Fruit fly (Drosophila melanogaster) whole organism, embryonic: Measurements from ENCODE around the gene CG46434.

Experiments
- ATbp ChIP-seq: fragments of 200-800 bp; sonication (Bioruptor generic); optimal IDR thresholded peaks from 2 replicates; lab custom pipeline; 2017; ENCODE audit warnings: missing biosample characterization, mild to moderate bottlenecking, missing genetic modification characterization, missing genetic modification reagents
- Antp ChIP-seq: fragments of 200-800 bp; sonication (Bioruptor generic); optimal IDR thresholded peaks from 3 replicates; lab custom pipeline; 2016; ENCODE audit warnings: missing biosample characterization, missing genetic modification characterization
- Atf6 ChIP-seq: fragments of 200-800 bp; sonication (Bioruptor generic); IDR thresholded peaks from 2 replicates; pipeline ENCODE4 v1.3.6; 2022; ENCODE audit warnings: missing biosample characterization, missing genetic modification characterization
- B-H2 ChIP-seq: fragments of 200-800 bp; sonication (Bioruptor generic); optimal IDR thresholded peaks from 2 replicates; lab custom pipeline; 2018; ENCODE audit warnings: missing biosample characterization, mild to moderate bottlenecking, missing genetic modification characterization
- Bdp1 ChIP-seq: fragments of 200-800 bp; sonication (Bioruptor generic); optimal IDR thresholded peaks from 3 replicates; lab custom pipeline; 2016; ENCODE audit warnings: missing biosample characterization, missing genetic modification characterization
- CG10565 ChIP-seq: fragments of 200-800 bp; sonication (Bioruptor generic); optimal IDR thresholded peaks from 3 replicates; lab custom pipeline; 2016; ENCODE audit warnings: missing biosample characterization, mild to moderate bottlenecking, missing genetic modification characterization
- CG1233 ChIP-seq: fragments of 200-800 bp; sonication (Bioruptor generic); optimal IDR thresholded peaks from 4 replicates; lab custom pipeline; 2018; ENCODE audit warnings: missing biosample characterization, mild to moderate bottlenecking, missing genetic modification characterization
- CG17802 ChIP-seq: fragments of 200-800 bp; sonication (Bioruptor generic); optimal IDR thresholded peaks from 2 replicates; lab custom pipeline; 2018; ENCODE audit warnings: missing biosample characterization, mild to moderate bottlenecking, missing genetic modification characterization, moderate library complexity
- CG18764 ChIP-seq: fragments of 200-800 bp; sonication (Bioruptor generic); optimal IDR thresholded peaks from 3 replicates; lab custom pipeline; 2016; ENCODE audit warnings: missing biosample characterization, missing genetic modification characterization
- CG2875 ChIP-seq: fragments of 200-800 bp; sonication (Bioruptor generic); optimal IDR thresholded peaks from 2 replicates; lab custom pipeline; 2017; ENCODE audit warnings: missing biosample characterization, mild to moderate bottlenecking, missing genetic modification characterization, missing genetic modification reagents
- CG3163 ChIP-seq: fragments of 200-800 bp; sonication (Bioruptor generic); optimal IDR thresholded peaks from 3 replicates; lab custom pipeline; 2016; ENCODE audit warnings: missing biosample characterization, missing genetic modification characterization
- CG32532 ChIP-seq: fragments of 200-800 bp; sonication (Bioruptor generic); IDR thresholded peaks from 2 replicates; pipeline ENCODE4 v1.3.6; 2022; ENCODE audit warnings: missing biosample characterization, missing genetic modification characterization
- CG42726 ChIP-seq: fragments of 200-800 bp; sonication (Bioruptor generic); IDR thresholded peaks from 2 replicates; pipeline ENCODE4 v1.3.6; 2022; ENCODE audit warnings: missing biosample characterization, missing genetic modification characterization; ENCODE audit not compliant: partially characterized antibody
- CG6175 ChIP-seq: fragments of 200-800 bp; sonication (Bioruptor generic); IDR thresholded peaks from 3 replicates; pipeline ENCODE4 v1.3.6; 2022; ENCODE audit warnings: missing biosample characterization, missing genetic modification characterization
- CG6689 ChIP-seq: fragments of 200-800 bp; sonication (Bioruptor generic); IDR thresholded peaks from 2 replicates; pipeline ENCODE4 v1.3.6; 2022; ENCODE audit warnings: missing biosample characterization, missing genetic modification characterization
- CG7928 ChIP-seq: fragments of 200-800 bp; sonication (Bioruptor generic); optimal IDR thresholded peaks from 2 replicates; lab custom pipeline; 2017; ENCODE audit warnings: missing biosample characterization, mild to moderate bottlenecking, missing genetic modification characterization
- CG7963 ChIP-seq: fragments of 200-800 bp; sonication (Bioruptor generic); IDR thresholded peaks from 3 replicates; pipeline ENCODE4 v1.3.6; 2022; ENCODE audit warnings: missing biosample characterization, missing genetic modification characterization; ENCODE audit not compliant: partially characterized antibody
- CG8089 ChIP-seq: fragments of 200-800 bp; sonication (Bioruptor generic); optimal IDR thresholded peaks from 3 replicates; lab custom pipeline; 2016; ENCODE audit warnings: missing biosample characterization, missing genetic modification characterization
- CG9437 ChIP-seq: fragments of 200-800 bp; sonication (Bioruptor generic); optimal IDR thresholded peaks from 2 replicates; lab custom pipeline; 2018; ENCODE audit warnings: missing biosample characterization, mild to moderate bottlenecking, missing genetic modification characterization
- CkIIα-i1 ChIP-seq: fragments of 200-800 bp; sonication (Bioruptor generic); IDR thresholded peaks from 2 replicates; pipeline ENCODE4 v1.3.6; 2022; ENCODE audit warnings: missing biosample characterization, missing genetic modification characterization
- Dbx ChIP-seq: fragments of 200-800 bp; sonication (Bioruptor generic); IDR thresholded peaks from 3 replicates; pipeline ENCODE4 v1.3.6; 2022; ENCODE audit warnings: missing biosample characterization, missing genetic modification characterization
- HLHmδ ChIP-seq: fragments of 200-800 bp; sonication (Bioruptor generic); optimal IDR thresholded peaks from 2 replicates; lab custom pipeline; 2018; ENCODE audit warnings: missing biosample characterization, mild to moderate bottlenecking, missing genetic modification characterization, moderate library complexity
- Hey ChIP-seq: fragments of 200-800 bp; sonication (Bioruptor generic); optimal IDR thresholded peaks from 3 replicates; lab custom pipeline; 2018; ENCODE audit warnings: missing biosample characterization, mild to moderate bottlenecking, missing genetic modification characterization
- MBD-R2 ChIP-seq: fragments of 200-800 bp; sonication (Bioruptor generic); IDR thresholded peaks from 2 replicates; pipeline ENCODE4 v1.3.6; 2022; ENCODE audit warnings: missing biosample characterization, missing genetic modification characterization
- NC2β ChIP-seq: fragments of 200-800 bp; sonication (Bioruptor generic); optimal IDR thresholded peaks from 2 replicates; lab custom pipeline; 2016; ENCODE audit warnings: missing biosample characterization, missing genetic modification characterization
- Oaz ChIP-seq: fragments of 200-800 bp; sonication (Bioruptor generic); IDR thresholded peaks from 2 replicates; pipeline ENCODE4 v1.3.6; 2022; ENCODE audit warnings: missing biosample characterization, missing genetic modification characterization
- Vsx1 ChIP-seq: fragments of 200-800 bp; sonication (Bioruptor generic); optimal IDR thresholded peaks from 2 replicates; lab custom pipeline; 2017; ENCODE audit warnings: missing biosample characterization, mild to moderate bottlenecking, missing genetic modification characterization, missing genetic modification reagents
- al ChIP-seq: fragments of 200-800 bp; sonication (Bioruptor generic); IDR thresholded peaks from 2 replicates; pipeline ENCODE4 v1.3.6; 2022; ENCODE audit warnings: missing biosample characterization, missing genetic modification characterization
- amos ChIP-seq: fragments of 200-800 bp; sonication (Bioruptor generic); IDR thresholded peaks from 2 replicates; pipeline ENCODE4 v1.3.6; 2022; ENCODE audit warnings: missing biosample characterization, missing genetic modification characterization; ENCODE audit not compliant: partially characterized antibody
- ase ChIP-seq: fragments of 200-800 bp; sonication (Bioruptor generic); IDR thresholded peaks from 3 replicates; pipeline ENCODE4 v1.3.6; 2022; ENCODE audit warnings: missing biosample characterization, missing genetic modification characterization
- br ChIP-seq: fragments of >200 bp; optimal IDR thresholded peaks from 2 replicates; lab custom pipeline; 2017
- bsh ChIP-seq, 2 experiments: fragments of 200-800 bp; sonication (Bioruptor generic); optimal IDR thresholded peaks; 2 replicates each; lab custom pipeline; 2017 to 2018; ENCODE audit warnings: mild to moderate bottlenecking in 2 of 2, missing biosample characterization in 2 of 2, missing genetic modification characterization in 2 of 2, moderate library complexity in 1 of 2
- dmrt99B ChIP-seq: fragments of 200-800 bp; sonication (Bioruptor generic); optimal IDR thresholded peaks from 2 replicates; lab custom pipeline; 2018; ENCODE audit warnings: missing biosample characterization, mild to moderate bottlenecking, missing genetic modification characterization, moderate library complexity
- ems ChIP-seq: fragments of 200-800 bp; sonication (Bioruptor generic); optimal IDR thresholded peaks from 3 replicates; lab custom pipeline; 2016; ENCODE audit warnings: missing biosample characterization, missing genetic modification characterization
- exex ChIP-seq: fragments of 200-800 bp; sonication (Bioruptor generic); optimal IDR thresholded peaks from 4 replicates; lab custom pipeline; 2018; ENCODE audit warnings: missing biosample characterization, mild to moderate bottlenecking, missing genetic modification characterization, moderate library complexity
- fu2 ChIP-seq: fragments of 200-800 bp; sonication (Bioruptor generic); optimal IDR thresholded peaks from 2 replicates; lab custom pipeline; 2016; ENCODE audit warnings: missing biosample characterization, missing genetic modification characterization
- gcm2 ChIP-seq: fragments of 200-800 bp; sonication (Bioruptor generic); optimal IDR thresholded peaks from 2 replicates; lab custom pipeline; 2016; ENCODE audit warnings: missing biosample characterization, missing genetic modification characterization
- ham ChIP-seq: fragments of 200-800 bp; sonication (Bioruptor generic); IDR thresholded peaks from 2 replicates; pipeline ENCODE4 v1.3.6; 2022; ENCODE audit warnings: missing biosample characterization, missing genetic modification characterization
- ken ChIP-seq: fragments of 200-800 bp; sonication (Bioruptor generic); IDR thresholded peaks from 3 replicates; pipeline ENCODE4 v1.3.6; 2022; ENCODE audit warnings: missing biosample characterization, missing genetic modification characterization
- klu ChIP-seq: fragments of 200-800 bp; sonication (Bioruptor generic); IDR thresholded peaks from 2 replicates; pipeline ENCODE4 v1.3.6; 2022; ENCODE audit warnings: missing biosample characterization, missing genetic modification characterization
- lola ChIP-seq, 3 experiments: fragments of >200 bp in 2 of 3; fragments of 200-800 bp in 1 of 3; sonication (Bioruptor generic) in 1 of 3; optimal IDR thresholded peaks; 2 replicates each; lab custom pipeline; 2017 to 2019; ENCODE audit warnings: missing biosample characterization in 3 of 3, missing genetic modification characterization in 3 of 3, mild to moderate bottlenecking in 1 of 3, moderate library complexity in 1 of 3
- nom ChIP-seq: fragments of 200-800 bp; sonication (Bioruptor generic); optimal IDR thresholded peaks from 2 replicates; lab custom pipeline; 2017; ENCODE audit warnings: missing biosample characterization, missing genetic modification characterization, mild to moderate bottlenecking, moderate library complexity, missing genetic modification reagents
- pb ChIP-seq: fragments of 200-800 bp; sonication (Bioruptor generic); optimal IDR thresholded peaks from 3 replicates; lab custom pipeline; 2016; ENCODE audit warnings: missing biosample characterization, missing genetic modification characterization
- pho ChIP-seq: fragments of 200-800 bp; sonication (Bioruptor generic); optimal IDR thresholded peaks from 2 replicates; lab custom pipeline; 2016; ENCODE audit warnings: missing biosample characterization, missing genetic modification characterization
- sd ChIP-seq: fragments of 200-800 bp; sonication (Bioruptor generic); optimal IDR thresholded peaks from 3 replicates; lab custom pipeline; 2018; ENCODE audit warnings: missing biosample characterization, mild to moderate bottlenecking, missing genetic modification characterization, moderate library complexity
- sob ChIP-seq: fragments of 200-800 bp; sonication (Bioruptor generic); IDR thresholded peaks from 2 replicates; pipeline ENCODE4 v1.3.6; 2022; ENCODE audit warnings: missing biosample characterization, missing genetic modification characterization
- vvl ChIP-seq: fragments of 200-800 bp; sonication (Bioruptor generic); IDR thresholded peaks from 2 replicates; pipeline ENCODE4 v1.3.6; 2022; ENCODE audit warnings: missing biosample characterization, missing genetic modification characterization
- z ChIP-seq: fragments of 200-800 bp; sonication (Bioruptor generic); IDR thresholded peaks from 3 replicates; pipeline ENCODE4 v1.3.6; 2022; ENCODE audit warnings: missing biosample characterization, missing genetic modification characterization

Gene CG46434

DNA sequence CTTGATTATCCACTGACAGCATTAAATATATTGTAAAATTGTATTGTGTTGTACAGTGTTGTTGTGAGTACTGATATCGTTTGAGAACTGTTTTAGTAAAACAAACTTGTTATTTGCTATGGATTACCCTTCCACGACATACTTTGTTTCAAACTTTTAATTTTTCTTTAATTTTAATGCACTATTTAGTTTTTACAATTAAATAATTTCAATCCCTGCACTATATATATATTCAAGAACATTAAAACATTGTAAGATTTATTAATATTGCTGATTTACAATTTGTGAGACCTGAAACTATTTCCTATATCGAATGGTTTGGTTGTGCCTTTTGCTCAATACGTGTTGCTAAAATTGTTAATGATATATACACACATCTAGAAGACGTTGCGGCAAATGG, at the start of gene CG46434, which contains the start of gene Dred:
CG46434 (minus strand) TSS at position 101 of the 400 bp plus-strand sequence.
Dred (minus strand) TSS at position 101 of the 400 bp plus-strand sequence.
- TF ChIP-seq CG3163 (GFP tag; lab: Kevin White, UChicago) = no peak
- TF ChIP-seq, all 482 proteins: peak for 0

DNA sequence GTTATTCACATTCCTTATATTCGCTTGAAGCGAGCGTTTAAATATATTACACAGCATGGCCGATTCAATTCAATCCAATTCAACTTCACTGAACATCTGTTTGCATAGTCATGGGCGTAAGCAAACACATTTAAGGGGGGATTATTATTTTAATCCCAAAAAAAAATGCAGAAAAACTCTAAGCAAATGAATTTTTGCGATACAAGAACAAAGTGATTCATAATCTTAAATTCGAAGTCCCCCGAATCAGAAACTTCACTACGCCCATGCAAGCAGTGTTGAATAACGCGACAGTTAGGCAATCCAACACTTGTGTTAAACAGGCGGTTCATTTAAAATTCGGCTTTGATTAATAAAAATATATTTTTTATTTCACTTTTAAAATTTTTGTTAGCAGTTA, 46.4 kb upstream of the CG46434 start, which contains the start of gene CG14100:
CG14100 (minus strand) TSS at position 103 of the 400 bp plus-strand sequence.
- TF ChIP-seq lola (GFP tag; optimal IDR thresholded peaks at IDR 0.05; lab: Kevin White, UChicago) (peak in 1 of 3 experiments; percentile 100), CG8089 (GFP tag; lab: Kevin White, UChicago) (peak; percentile 100), CG2875 (peak; percentile 100), CkIIα-i1 (GFP tag; lab: Robert Waterston, UW) (peak; percentile 100), MBD-R2 (GFP tag; lab: Robert Waterston, UW) (peak; percentile 100), ATbp (GFP tag; lab: Kevin White, UChicago) (peak; percentile 100), CG17802 (tag; lab: Kevin White, UChicago) (peak; percentile 97), exex (tag; lab: Kevin White, UChicago) (peak; percentile 100), br (lab: Kevin White, UChicago) (no peak), Hey (tag; lab: Kevin White, UChicago) (peak; percentile 100), CG3163 (GFP tag; lab: Kevin White, UChicago) (peak; percentile 99), bsh (GFP tag; optimal IDR thresholded peaks at IDR 0.05; lab: Kevin White, UChicago) (peak; percentile 100), Vsx1 (peak; percentile 99), CG10565 (peak; percentile 100), amos (GFP tag; lab: Robert Waterston, UW) (peak; percentile 46; the same call in 1 of the 2 replicates), pho (peak; percentile 100), CG32532 (GFP tag; lab: Robert Waterston, UW) (peak; percentile 100), gcm2 (GFP tag; lab: Kevin White, UChicago) (peak; percentile 100), al (GFP tag; lab: Robert Waterston, UW) (peak; percentile 100), Oaz (GFP tag; lab: Robert Waterston, UW) (peak; percentile 100), sob (GFP tag; lab: Robert Waterston, UW) (peak; percentile 100), dmrt99B (tag; lab: Kevin White, UChicago) (peak; percentile 100), pb (GFP tag; lab: Kevin White, UChicago) (peak; percentile 100), Antp (GFP tag; lab: Kevin White, UChicago) (peak; percentile 100), klu (GFP tag; lab: Robert Waterston, UW) (peak; percentile 100), CG9437 (GFP tag; lab: Kevin White, UChicago) (peak; percentile 98), CG18764 (GFP tag; lab: Kevin White, UChicago) (peak; percentile 100), CG7963 (GFP tag; lab: Robert Waterston, UW) (no peak), ken (GFP tag; lab: Robert Waterston, UW) (peak; percentile 100), sd (tag; lab: Kevin White, UChicago) (peak; percentile 100), z (GFP tag; lab: Robert Waterston, UW) (peak; percentile 92), CG7928 (GFP tag; lab: Kevin White, UChicago) (peak; percentile 96), CG6175 (GFP tag; lab: Robert Waterston, UW) (peak; percentile 100), Bdp1 (GFP tag; lab: Kevin White, UChicago) (peak; percentile 98), CG1233 (GFP tag; lab: Kevin White, UChicago) (peak; percentile 100), ham (GFP tag; lab: Robert Waterston, UW) (peak; percentile 100), vvl (GFP tag; lab: Robert Waterston, UW) (peak; percentile 100), HLHmδ (GFP tag; lab: Kevin White, UChicago) (peak; percentile 52), NC2β (peak; percentile 100), ems (GFP tag; lab: Kevin White, UChicago) (peak; percentile 100), Atf6 (GFP tag; lab: Robert Waterston, UW) (peak; percentile 100), nom (peak; percentile 100), CG6689 (GFP tag; lab: Robert Waterston, UW) (peak; percentile 100), Dbx (peak; percentile 100), CG42726 (GFP tag; lab: Robert Waterston, UW) (peak; percentile 70; the same call in 1 of the 2 replicates), ase (GFP tag; lab: Robert Waterston, UW) (peak; percentile 100), B-H2 (GFP tag; lab: Kevin White, UChicago) (peak; percentile 100), fu2 (peak; percentile 100)
